Fruit fly (Drosophila melanogaster) whole organism, embryonic: ENCODE measurements around the gene CG31431.

Source experiments
- Ada2b ChIP-seq: fragments of 200-800 bp; sonication (Bioruptor generic); IDR thresholded peaks from 2 replicates; pipeline ENCODE4 v1.3.6; 2022; ENCODE audit warnings: missing biosample characterization, missing genetic modification characterization
- Asciz ChIP-seq: fragments of 200-800 bp; sonication (Bioruptor generic); optimal IDR thresholded peaks from 2 replicates; lab custom pipeline; 2017; ENCODE audit warnings: missing biosample characterization, mild to moderate bottlenecking, missing genetic modification characterization, missing genetic modification reagents
- Bteb2 ChIP-seq: fragments of 200-800 bp; sonication (Bioruptor generic); optimal IDR thresholded peaks from 2 replicates; lab custom pipeline; 2016; ENCODE audit warnings: missing biosample characterization, missing genetic modification characterization
- CG10462 ChIP-seq: fragments of 200-800 bp; sonication (Bioruptor generic); optimal IDR thresholded peaks from 2 replicates; lab custom pipeline; 2016; ENCODE audit warnings: missing biosample characterization, missing genetic modification characterization
- CG11085 ChIP-seq: fragments of 200-800 bp; sonication (Bioruptor generic); IDR thresholded peaks from 2 replicates; pipeline ENCODE4 v1.3.6; 2022; ENCODE audit warnings: missing biosample characterization, missing genetic modification characterization
- CG14860 ChIP-seq: fragments of 200-800 bp; sonication (Bioruptor generic); IDR thresholded peaks from 3 replicates; pipeline ENCODE4 v1.3.6; 2022; ENCODE audit warnings: missing biosample characterization, missing genetic modification characterization; ENCODE audit not compliant: partially characterized antibody
- CG17186 ChIP-seq: fragments of 200-800 bp; sonication (Bioruptor generic); optimal IDR thresholded peaks from 3 replicates; lab custom pipeline; 2017; ENCODE audit warnings: missing biosample characterization, missing genetic modification reagents, missing genetic modification characterization
- CG17568 ChIP-seq: fragments of 200-800 bp; sonication (Bioruptor generic); optimal IDR thresholded peaks from 2 replicates; lab custom pipeline; 2018; ENCODE audit warnings: missing biosample characterization, mild to moderate bottlenecking, missing genetic modification characterization, moderate library complexity
- CG18262 ChIP-seq: fragments of 200-800 bp; optimal IDR thresholded peaks from 3 replicates; lab custom pipeline; 2019; ENCODE audit warnings: missing biosample characterization, mild to moderate bottlenecking, missing genetic modification characterization, moderate library complexity
- CG31365 ChIP-seq: fragments of 200-800 bp; sonication (Bioruptor generic); optimal IDR thresholded peaks from 2 replicates; lab custom pipeline; 2018; ENCODE audit warnings: missing biosample characterization, mild to moderate bottlenecking, missing genetic modification characterization
- CG32532 ChIP-seq: fragments of 200-800 bp; sonication (Bioruptor generic); IDR thresholded peaks from 2 replicates; pipeline ENCODE4 v1.3.6; 2022; ENCODE audit warnings: missing biosample characterization, missing genetic modification characterization
- CG32767 ChIP-seq: fragments of 200-800 bp; sonication (Bioruptor generic); IDR thresholded peaks from 2 replicates; pipeline ENCODE4 v1.3.6; 2022; ENCODE audit warnings: missing biosample characterization, missing genetic modification characterization
- CG3995 ChIP-seq: fragments of 200-800 bp; sonication (Bioruptor generic); optimal IDR thresholded peaks from 3 replicates; lab custom pipeline; 2016; ENCODE audit warnings: missing biosample characterization, missing genetic modification characterization
- CG43689 ChIP-seq: fragments of 200-800 bp; sonication (Bioruptor generic); IDR thresholded peaks from 2 replicates; pipeline ENCODE4 v1.3.6; 2022; ENCODE audit warnings: missing biosample characterization, missing genetic modification characterization
- CG6654 ChIP-seq: fragments of 200-800 bp; sonication (Bioruptor generic); optimal IDR thresholded peaks from 2 replicates; lab custom pipeline; 2017; ENCODE audit warnings: missing biosample characterization, mild to moderate bottlenecking, missing genetic modification characterization
- CG9437 ChIP-seq: fragments of 200-800 bp; sonication (Bioruptor generic); optimal IDR thresholded peaks from 2 replicates; lab custom pipeline; 2018; ENCODE audit warnings: missing biosample characterization, mild to moderate bottlenecking, missing genetic modification characterization
- Dad ChIP-seq: fragments of 200-800 bp; sonication (Bioruptor generic); optimal IDR thresholded peaks from 3 replicates; lab custom pipeline; 2016; ENCODE audit warnings: missing biosample characterization, missing genetic modification characterization
- Ets65A ChIP-seq: fragments of 200-800 bp; sonication (Bioruptor generic); peaks from one replicate; lab custom pipeline; 2016; ENCODE audit warnings: missing biosample characterization, missing genetic modification characterization
- Fer1 ChIP-seq: fragments of 200-800 bp; sonication (Bioruptor generic); optimal IDR thresholded peaks from 2 replicates; lab custom pipeline; 2017; ENCODE audit warnings: missing biosample characterization, mild to moderate bottlenecking, missing genetic modification characterization
- Fer2 ChIP-seq: fragments of 200-800 bp; sonication (Bioruptor generic); optimal IDR thresholded peaks from 2 replicates; lab custom pipeline; 2018; ENCODE audit warnings: missing biosample characterization, mild to moderate bottlenecking, missing genetic modification characterization, moderate library complexity
- Hmx ChIP-seq: fragments of 200-800 bp; sonication (Bioruptor generic); optimal IDR thresholded peaks from 2 replicates; lab custom pipeline; 2016; ENCODE audit warnings: missing biosample characterization, missing genetic modification characterization
- Hr3 ChIP-seq: fragments of 200-800 bp; sonication (Bioruptor generic); optimal IDR thresholded peaks from 3 replicates; lab custom pipeline; 2016; ENCODE audit warnings: missing biosample characterization, missing genetic modification characterization
- MTF-1 ChIP-seq: fragments of 200-800 bp; sonication (Bioruptor generic); optimal IDR thresholded peaks from 2 replicates; lab custom pipeline; 2018; ENCODE audit warnings: missing biosample characterization, mild to moderate bottlenecking, missing genetic modification characterization, borderline replicate concordance
- Neu2 ChIP-seq: fragments of 200-800 bp; sonication (Bioruptor generic); optimal IDR thresholded peaks from 3 replicates; lab custom pipeline; 2016; ENCODE audit warnings: missing biosample characterization, missing genetic modification characterization, borderline replicate concordance
- Spps ChIP-seq: fragments of 200-800 bp; sonication (Bioruptor generic); optimal IDR thresholded peaks from 2 replicates; lab custom pipeline; 2018; ENCODE audit warnings: missing biosample characterization, mild to moderate bottlenecking, missing genetic modification characterization
- Ssrp ChIP-seq: fragments of 200-800 bp; sonication (Bioruptor generic); optimal IDR thresholded peaks from 2 replicates; lab custom pipeline; 2018; ENCODE audit warnings: missing biosample characterization, mild to moderate bottlenecking, missing genetic modification characterization, moderate library complexity
- Stat92E ChIP-seq, 3 experiments: fragments of >200 bp in 2 of 3; fragments of 200-800 bp in 1 of 3; sonication (Bioruptor generic) in 1 of 3; optimal IDR thresholded peaks; 2 replicates each; lab custom pipeline; 2017 to 2019; ENCODE audit warnings: missing biosample characterization in 3 of 3, missing genetic modification characterization in 3 of 3, mild to moderate bottlenecking in 1 of 3, moderate library complexity in 1 of 3
- Xrp1 ChIP-seq: fragments of 200-800 bp; sonication (Bioruptor generic); IDR thresholded peaks from 2 replicates; pipeline ENCODE4 v1.3.6; 2022; ENCODE audit warnings: missing biosample characterization, missing genetic modification characterization
- chif ChIP-seq, 2 experiments: fragments of 200-800 bp; sonication (Bioruptor generic); optimal IDR thresholded peaks; 3 replicates each; lab custom pipeline; 2016; ENCODE audit warnings: missing biosample characterization in 2 of 2, missing genetic modification characterization in 2 of 2
- crc ChIP-seq: fragments of 200-800 bp; sonication (Bioruptor generic); optimal IDR thresholded peaks from 2 replicates; lab custom pipeline; 2016; ENCODE audit warnings: missing biosample characterization, missing genetic modification characterization
- disco-r ChIP-seq: fragments of 200-800 bp; sonication (Bioruptor generic); optimal IDR thresholded peaks from 2 replicates; lab custom pipeline; 2016; ENCODE audit warnings: missing biosample characterization, missing genetic modification characterization
- dm ChIP-seq: fragments of 200-800 bp; sonication (Bioruptor generic); optimal IDR thresholded peaks from 3 replicates; lab custom pipeline; 2016; ENCODE audit warnings: missing biosample characterization, missing genetic modification characterization
- ftz-f1 ChIP-seq: fragments of 200-800 bp; sonication (Bioruptor generic); optimal IDR thresholded peaks from 2 replicates; lab custom pipeline; 2016; ENCODE audit warnings: missing biosample characterization, missing genetic modification characterization
- gce ChIP-seq: fragments of 200-800 bp; sonication (Bioruptor generic); IDR thresholded peaks from 3 replicates; pipeline ENCODE4 v1.3.6; 2022; ENCODE audit warnings: missing biosample characterization, missing genetic modification characterization
- gfzf ChIP-seq: fragments of 200-800 bp; sonication (Bioruptor generic); optimal IDR thresholded peaks from 2 replicates; lab custom pipeline; 2016; ENCODE audit warnings: missing biosample characterization, mild to moderate bottlenecking, missing genetic modification characterization, moderate library complexity
- h ChIP-seq: fragments of >200 bp; optimal IDR thresholded peaks from 2 replicates; lab custom pipeline; 2017
- hb ChIP-seq: fragments of 200-800 bp; sonication (Bioruptor generic); IDR thresholded peaks from 3 replicates; pipeline ENCODE4 v1.3.6; 2022; ENCODE audit warnings: missing biosample characterization, missing genetic modification characterization; ENCODE audit not compliant: partially characterized antibody
- jumu ChIP-seq: fragments of 200-800 bp; sonication (Bioruptor generic); optimal IDR thresholded peaks from 3 replicates; lab custom pipeline; 2016; ENCODE audit warnings: missing biosample characterization, missing genetic modification characterization
- lab ChIP-seq: fragments of 200-800 bp; sonication (Bioruptor generic); optimal IDR thresholded peaks from 3 replicates; lab custom pipeline; 2017; ENCODE audit warnings: missing biosample characterization, missing genetic modification characterization, mild to moderate bottlenecking, moderate library complexity, missing genetic modification reagents
- mam ChIP-seq: fragments of 200-800 bp; sonication (Bioruptor generic); optimal IDR thresholded peaks from 3 replicates; lab custom pipeline; 2016; ENCODE audit warnings: missing biosample characterization, missing genetic modification characterization
- nom ChIP-seq: fragments of 200-800 bp; sonication (Bioruptor generic); optimal IDR thresholded peaks from 2 replicates; lab custom pipeline; 2017; ENCODE audit warnings: missing biosample characterization, missing genetic modification characterization, mild to moderate bottlenecking, moderate library complexity, missing genetic modification reagents
- phol ChIP-seq: fragments of 200-800 bp; sonication (Bioruptor generic); optimal IDR thresholded peaks from 3 replicates; lab custom pipeline; 2018; ENCODE audit warnings: missing biosample characterization, mild to moderate bottlenecking, missing genetic modification characterization, moderate library complexity
- pros ChIP-seq: fragments of 200-800 bp; sonication (Bioruptor generic); optimal IDR thresholded peaks from 3 replicates; lab custom pipeline; 2019; ENCODE audit warnings: missing biosample characterization, mild to moderate bottlenecking, missing genetic modification characterization, moderate library complexity
- pzg ChIP-seq: fragments of 200-800 bp; sonication (Bioruptor generic); optimal IDR thresholded peaks from 3 replicates; lab custom pipeline; 2018; ENCODE audit warnings: missing biosample characterization, mild to moderate bottlenecking, missing genetic modification characterization, moderate library complexity
- shn ChIP-seq: fragments of 200-800 bp; sonication (Bioruptor generic); optimal IDR thresholded peaks from 3 replicates; lab custom pipeline; 2016; ENCODE audit warnings: missing biosample characterization, missing genetic modification characterization
- slp2 ChIP-seq: fragments of 200-800 bp; sonication (Bioruptor generic); optimal IDR thresholded peaks from 2 replicates; lab custom pipeline; 2016; ENCODE audit warnings: missing biosample characterization, missing genetic modification characterization
- sug ChIP-seq: fragments of 200-800 bp; optimal IDR thresholded peaks from 2 replicates; lab custom pipeline; 2019; ENCODE audit warnings: missing biosample characterization, mild to moderate bottlenecking, missing genetic modification characterization, moderate library complexity
- tgo ChIP-seq: fragments of 200-800 bp; sonication (Bioruptor generic); IDR thresholded peaks from 3 replicates; pipeline ENCODE4 v1.3.6; 2022; ENCODE audit warnings: missing biosample characterization, missing genetic modification characterization
- tio ChIP-seq: fragments of 200-800 bp; sonication (Bioruptor generic); optimal IDR thresholded peaks from 2 replicates; lab custom pipeline; 2017; ENCODE audit warnings: missing biosample characterization, missing genetic modification characterization, inconsistent platforms
- unc-4 ChIP-seq: fragments of 200-800 bp; sonication (Bioruptor generic); IDR thresholded peaks from 2 replicates; pipeline ENCODE4 v1.3.6; 2022; ENCODE audit warnings: missing biosample characterization, missing genetic modification characterization; ENCODE audit not compliant: partially characterized antibody
- zfh2 ChIP-seq: fragments of 200-800 bp; sonication (Bioruptor generic); optimal IDR thresholded peaks from 2 replicates; lab custom pipeline; 2016; ENCODE audit warnings: missing biosample characterization, missing genetic modification characterization

The CG31431 gene

DNA sequence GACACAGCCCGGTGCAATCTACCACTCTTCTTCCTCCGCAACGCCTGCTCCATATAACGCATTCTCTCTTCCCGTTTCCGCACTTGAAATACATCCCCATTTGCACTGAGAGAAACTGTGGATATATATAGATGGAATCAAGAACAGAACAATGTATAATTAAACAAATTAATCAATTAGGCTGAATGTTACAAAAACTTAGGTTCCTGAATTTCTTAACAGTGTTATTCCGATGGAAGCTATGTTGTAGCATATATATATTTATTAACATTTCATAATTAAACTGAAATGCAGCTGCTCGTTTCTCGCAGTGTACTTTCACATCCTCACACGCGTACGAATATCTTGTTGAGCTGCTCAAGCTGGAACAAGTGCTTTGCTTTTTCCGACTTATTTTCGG lies 11.0 kb upstream of the CG31431 start (continued):
- no peak for TF ChIP-seq CG17186 (GFP tag; lab: Kevin White, UChicago)
- 0 out of 2 replicates have a peak, but pooled peaks have one; percentile 27 for TF ChIP-seq CG32767 (GFP tag; lab: Robert Waterston, UW)
- TF ChIP-seq lab (GFP tag; lab: Kevin White, UChicago): no peak
- no peak for TF ChIP-seq Fer2 (tag; lab: Kevin White, UChicago)
- TF ChIP-seq Ada2b (GFP tag; lab: Robert Waterston, UW): no peak
- peak; percentile 37 for TF ChIP-seq Spps (tag; lab: Kevin White, UChicago)
- no peak for TF ChIP-seq zfh2
- TF ChIP-seq crc (GFP tag; lab: Kevin White, UChicago): peak; percentile 28
- peak; percentile 26 for TF ChIP-seq Hr3 (GFP tag; lab: Kevin White, UChicago)
- TF ChIP-seq slp2: no peak
- TF ChIP-seq hb (GFP tag; lab: Robert Waterston, UW): no peak
- peak; percentile 63 for TF ChIP-seq Ssrp (tag; lab: Kevin White, UChicago)
- no peak for TF ChIP-seq CG31365 (tag; lab: Kevin White, UChicago)
- no peak for TF ChIP-seq dm
- TF ChIP-seq shn: peak; percentile 5
- TF ChIP-seq CG18262: peak; percentile 80
- no peak for TF ChIP-seq disco-r (GFP tag; lab: Kevin White, UChicago)
- TF ChIP-seq Dad: no peak
- TF ChIP-seq ftz-f1 (GFP tag; lab: Kevin White, UChicago): no peak
- TF ChIP-seq unc-4: no peak
- no peak for TF ChIP-seq Hmx
- no peak for TF ChIP-seq CG14860
- TF ChIP-seq gfzf (GFP tag; lab: Kevin White, UChicago): no peak
- no peak for TF ChIP-seq MTF-1
- TF ChIP-seq CG3995 (GFP tag; lab: Kevin White, UChicago): no peak
- TF ChIP-seq Neu2 (GFP tag; lab: Kevin White, UChicago): no peak
- no peak for TF ChIP-seq CG43689 (GFP tag; lab: Robert Waterston, UW)
- TF ChIP-seq mam: no peak
- no peak for TF ChIP-seq pros (GFP tag; lab: Kevin White, UChicago)
- TF ChIP-seq Stat92E (GFP tag; optimal IDR thresholded peaks at IDR 0.05; lab: Kevin White, UChicago): peak in 1 of 3 experiments; percentile 46
- peak; percentile 63 for TF ChIP-seq phol
- TF ChIP-seq CG17568 (GFP tag; lab: Kevin White, UChicago): no peak
- peak; percentile 54 for TF ChIP-seq tio (GFP tag; lab: Kevin White, UChicago)
- TF ChIP-seq CG11085 (GFP tag; lab: Robert Waterston, UW): no peak
- TF ChIP-seq jumu (GFP tag; lab: Kevin White, UChicago): no peak
- peak; percentile 40 for TF ChIP-seq CG9437 (GFP tag; lab: Kevin White, UChicago)
- TF ChIP-seq CG6654 (GFP tag; lab: Kevin White, UChicago): no peak
- TF ChIP-seq Xrp1: peak; percentile 76
- no peak for TF ChIP-seq h (lab: Kevin White, UChicago)
- 0 out of 3 replicates have a peak, but pooled peaks have one; percentile 37 for TF ChIP-seq gce (GFP tag; lab: Robert Waterston, UW)
- no peak for TF ChIP-seq Bteb2 (GFP tag; lab: Kevin White, UChicago)
- TF ChIP-seq CG32532: no peak
- TF ChIP-seq tgo (GFP tag; lab: Robert Waterston, UW): no peak
- peak; percentile 56 for TF ChIP-seq Ets65A
- peak; percentile 61 for TF ChIP-seq nom (GFP tag; lab: Kevin White, UChicago)
- TF ChIP-seq pzg: no peak
- TF ChIP-seq CG10462 (GFP tag; lab: Kevin White, UChicago): peak; percentile 1
- peak; percentile 22 to 66 for TF ChIP-seq chif (GFP tag; optimal IDR thresholded peaks at IDR 0.05; lab: Kevin White, UChicago)
- no peak for TF ChIP-seq Fer1 (GFP tag; lab: Kevin White, UChicago)
- TF ChIP-seq Asciz (GFP tag; lab: Kevin White, UChicago): peak; percentile 46
- no peak for TF ChIP-seq sug (tag; lab: Kevin White, UChicago)
